Fruit fly (Drosophila melanogaster): Measurements from ENCODE around the gene CG15536.

DNA sequence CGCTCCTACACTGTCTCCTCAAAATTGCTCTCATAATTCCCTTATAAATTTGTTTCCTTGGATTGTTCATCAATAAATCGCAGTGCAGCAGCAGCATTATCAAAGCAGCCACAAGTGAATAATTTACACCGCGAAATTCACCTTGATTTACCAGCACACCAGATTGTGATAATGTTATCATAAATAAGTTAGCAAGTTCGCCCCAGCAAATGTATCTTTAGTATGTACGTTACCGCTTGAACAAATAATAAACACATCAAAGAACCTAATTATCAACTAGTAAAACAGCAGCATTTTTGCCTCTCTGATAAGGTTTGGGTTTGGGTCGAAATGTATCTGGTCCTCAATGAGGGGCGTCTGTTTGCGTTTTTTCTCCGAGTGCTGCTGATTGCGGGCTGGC lies 34.7 kb downstream of the CG15536 start:
- TF ChIP-seq usp (GFP tag; optimal IDR thresholded peaks at IDR 0.05) (no peak), CG8478 (optimal IDR thresholded peaks at IDR 0.05) (no peak), psq (optimal IDR thresholded peaks at IDR 0.05) (no peak), Dll (optimal IDR thresholded peaks at IDR 0.05) (no peak), pan (optimal IDR thresholded peaks at IDR 0.05) (no peak), EcR (GFP tag; optimal IDR thresholded peaks at IDR 0.05) (no peak)
